Worm (Caenorhabditis elegans) whole organism, L1 larva: ENCODE data around the gene alh-9.

Source experiments
- C04F5.9 ChIP-seq: sonication (generic microtip); optimal IDR thresholded peaks from 2 replicates; lab custom pipeline; 2016; ENCODE audit warnings: missing genetic modification characterization, missing compliant biosample characterization
- C16A3.4 ChIP-seq: fragments of 150-350 bp; optimal IDR thresholded peaks from 2 replicates; lab custom pipeline; 2014; ENCODE audit warnings: missing biosample characterization, missing genetic modification characterization
- C34B4.2 ChIP-seq: sonication (generic microtip); optimal IDR thresholded peaks from 2 replicates; lab custom pipeline; 2017; ENCODE audit warnings: mild to moderate bottlenecking, missing genetic modification characterization, missing compliant biosample characterization
- F16B12.6 ChIP-seq: fragments of 150-350 bp; optimal IDR thresholded peaks from 2 replicates; lab custom pipeline; 2014; ENCODE audit warnings: missing biosample characterization, missing genetic modification characterization
- aly-2 ChIP-seq: fragments of 150-350 bp; optimal IDR thresholded peaks from 2 replicates; lab custom pipeline; 2014; ENCODE audit warnings: missing biosample characterization, missing genetic modification characterization
- blmp-1 ChIP-seq: fragments of 150-350 bp; optimal IDR thresholded peaks from 2 replicates; lab custom pipeline; 2014; ENCODE audit warnings: missing biosample characterization, missing genetic modification characterization
- ceh-63 ChIP-seq: fragments of 200-800 bp; sonication (Bioruptor generic); optimal IDR thresholded peaks from 2 replicates; lab custom pipeline; 2018; ENCODE audit warnings: mild to moderate bottlenecking, missing genetic modification characterization, missing compliant biosample characterization
- ceh-8 ChIP-seq: fragments of 200-800 bp; sonication (Bioruptor generic); optimal IDR thresholded peaks from 2 replicates; lab custom pipeline; 2018; ENCODE audit warnings: mild to moderate bottlenecking, missing genetic modification characterization, moderate library complexity, missing compliant biosample characterization
- ceh-88 ChIP-seq: fragments of 200-800 bp; sonication (Bioruptor generic); IDR thresholded peaks from 2 replicates; pipeline ENCODE4 v1.3.6; 2022; ENCODE audit warnings: missing genetic modification characterization, missing compliant biosample characterization
- ceh-90 ChIP-seq: sonication (generic microtip); optimal IDR thresholded peaks from 2 replicates; lab custom pipeline; 2016; ENCODE audit warnings: missing genetic modification characterization, missing compliant biosample characterization
- ces-1 ChIP-seq: fragments of 150-350 bp; optimal IDR thresholded peaks from 2 replicates; lab custom pipeline; 2014; ENCODE audit warnings: missing biosample characterization, missing genetic modification reagents, missing genetic modification characterization
- dsc-1 ChIP-seq: sonication (generic microtip); optimal IDR thresholded peaks from 2 replicates; lab custom pipeline; 2016; ENCODE audit warnings: mild to moderate bottlenecking, missing genetic modification characterization, missing compliant biosample characterization
- efl-1 ChIP-seq, 4 experiments: fragments of 150-350 bp; optimal IDR thresholded peaks in 3 of 4; peaks in 1 of 4; 1 replicate in 1 of 4; 2 replicates in 3 of 4; lab custom pipeline; 2014; ENCODE audit warnings: missing biosample characterization in 2 of 4, missing genetic modification characterization in 2 of 4, missing genetic modification reagents in 2 of 4
- efl-3 ChIP-seq: fragments of 200-800 bp; sonication (Bioruptor generic); optimal IDR thresholded peaks from 2 replicates; lab custom pipeline; 2018; ENCODE audit warnings: mild to moderate bottlenecking, missing genetic modification characterization, missing compliant biosample characterization
- egl-27 ChIP-seq, 2 experiments: fragments of 150-350 bp in 1 of 2; sonication (generic microtip); optimal IDR thresholded peaks; 3 replicates each; lab custom pipeline; 2017 to 2018; ENCODE audit warnings: missing biosample characterization in 2 of 2, missing genetic modification characterization in 2 of 2, missing genetic modification reagents in 2 of 2
- fkh-10 ChIP-seq: sonication (generic microtip); optimal IDR thresholded peaks from 2 replicates; lab custom pipeline; 2017; ENCODE audit warnings: missing biosample characterization, missing genetic modification reagents, missing genetic modification characterization
- fkh-4 ChIP-seq: sonication (generic microtip); optimal IDR thresholded peaks from 2 replicates; lab custom pipeline; 2016; ENCODE audit warnings: missing compliant biosample characterization, missing genetic modification characterization, borderline replicate concordance
- fkh-8 ChIP-seq: sonication (generic microtip); optimal IDR thresholded peaks from 2 replicates; lab custom pipeline; 2016; ENCODE audit warnings: mild to moderate bottlenecking, missing genetic modification characterization, missing compliant biosample characterization
- fos-1 ChIP-seq: fragments of 150-350 bp; optimal IDR thresholded peaks from 2 replicates; lab custom pipeline; 2014; ENCODE audit warnings: missing biosample characterization, missing genetic modification characterization
- grh-1 ChIP-seq: fragments of 200-800 bp; sonication (Bioruptor generic); IDR thresholded peaks from 2 replicates; pipeline ENCODE4 v1.3.6; 2022; ENCODE audit warnings: missing genetic modification reagents, missing genetic modification characterization, missing compliant biosample characterization
- isw-1 ChIP-seq: fragments of 200-800 bp; sonication (Bioruptor generic); IDR thresholded peaks from 2 replicates; pipeline ENCODE4 v1.3.6; 2022; ENCODE audit warnings: missing genetic modification characterization, missing compliant biosample characterization
- jun-1 ChIP-seq: fragments of 150-350 bp; optimal IDR thresholded peaks from 2 replicates; lab custom pipeline; 2014; ENCODE audit warnings: missing biosample characterization, missing genetic modification reagents, missing genetic modification characterization
- lin-13 ChIP-seq: fragments of 150-350 bp; optimal IDR thresholded peaks from 2 replicates; lab custom pipeline; 2014; ENCODE audit warnings: missing biosample characterization, missing genetic modification reagents, missing genetic modification characterization
- lin-14 ChIP-seq: fragments of 200-800 bp; sonication (Bioruptor generic); optimal IDR thresholded peaks from 2 replicates; lab custom pipeline; 2018; ENCODE audit warnings: mild to moderate bottlenecking, missing genetic modification characterization, moderate library complexity, missing compliant biosample characterization
- lin-15B ChIP-seq: fragments of 150-350 bp; sonication (generic microtip); optimal IDR thresholded peaks from 3 replicates; lab custom pipeline; 2014; ENCODE audit warnings: missing biosample characterization, missing genetic modification characterization
- lir-3 ChIP-seq: sonication (generic microtip); optimal IDR thresholded peaks from 2 replicates; lab custom pipeline; 2016; ENCODE audit warnings: mild to moderate bottlenecking, missing genetic modification characterization, moderate library complexity, missing compliant biosample characterization; ENCODE audit not compliant: poor library complexity
- lsy-2 ChIP-seq, 2 experiments: fragments of 150-350 bp; optimal IDR thresholded peaks; 2 replicates each; lab custom pipeline; 2014; ENCODE audit warnings: missing biosample characterization in 2 of 2, missing genetic modification characterization in 2 of 2
- mep-1 ChIP-seq: fragments of 150-350 bp; optimal IDR thresholded peaks from 2 replicates; lab custom pipeline; 2014; ENCODE audit warnings: missing biosample characterization, missing genetic modification characterization
- nhr-11 ChIP-seq: fragments of 150-350 bp; optimal IDR thresholded peaks from 2 replicates; lab custom pipeline; 2014; ENCODE audit warnings: missing biosample characterization, missing genetic modification characterization
- nhr-12 ChIP-seq: sonication (generic microtip); optimal IDR thresholded peaks from 2 replicates; lab custom pipeline; 2017; ENCODE audit warnings: missing biosample characterization, missing genetic modification characterization
- nhr-19 ChIP-seq: fragments of 200-800 bp; sonication (Bioruptor generic); conservative IDR thresholded peaks from 2 replicates; pipeline ENCODE4 v1.3.6; 2022; ENCODE audit warnings: missing genetic modification characterization, missing compliant biosample characterization
- nhr-20 ChIP-seq: sonication (generic microtip); optimal IDR thresholded peaks from 2 replicates; lab custom pipeline; 2016; ENCODE audit warnings: mild to moderate bottlenecking, missing genetic modification characterization, missing compliant biosample characterization
- nhr-76 ChIP-seq: sonication (generic microtip); optimal IDR thresholded peaks from 2 replicates; lab custom pipeline; 2017; ENCODE audit warnings: missing biosample characterization, missing genetic modification characterization
- nhr-77 ChIP-seq: fragments of 150-350 bp; optimal IDR thresholded peaks from 2 replicates; lab custom pipeline; 2014; ENCODE audit warnings: missing biosample characterization, missing genetic modification characterization
- nhr-84 ChIP-seq: sonication (generic microtip); optimal IDR thresholded peaks from 2 replicates; lab custom pipeline; 2017; ENCODE audit warnings: missing biosample characterization, missing genetic modification characterization
- pag-3 ChIP-seq: sonication (generic microtip); optimal IDR thresholded peaks from 2 replicates; lab custom pipeline; 2017; ENCODE audit warnings: missing genetic modification characterization, mild to moderate bottlenecking, missing compliant biosample characterization, antibody characterized with exemption, borderline replicate concordance; ENCODE audit not compliant: insufficient read depth
- rnt-1 ChIP-seq: sonication (generic microtip); optimal IDR thresholded peaks from 2 replicates; lab custom pipeline; 2016; ENCODE audit warnings: mild to moderate bottlenecking, missing genetic modification characterization, moderate library complexity, missing compliant biosample characterization
- tbx-2 ChIP-seq: sonication (generic microtip); optimal IDR thresholded peaks from 2 replicates; lab custom pipeline; 2016; ENCODE audit warnings: missing genetic modification characterization, missing compliant biosample characterization
- unc-86 ChIP-seq: sonication (generic microtip); optimal IDR thresholded peaks from 2 replicates; lab custom pipeline; 2016; ENCODE audit warnings: missing genetic modification characterization, missing compliant biosample characterization
- vab-15 ChIP-seq: sonication (generic microtip); optimal IDR thresholded peaks from 2 replicates; lab custom pipeline; 2017; ENCODE audit warnings: missing genotype, mild to moderate bottlenecking, missing genetic modification characterization, missing compliant biosample characterization
- zip-4 ChIP-seq: fragments of 200-800 bp; sonication (Bioruptor generic); optimal IDR thresholded peaks from 2 replicates; lab custom pipeline; 2018; ENCODE audit warnings: mild to moderate bottlenecking, missing genetic modification characterization, moderate library complexity, missing compliant biosample characterization
- ztf-4 ChIP-seq: fragments of 150-350 bp; optimal IDR thresholded peaks from 2 replicates; lab custom pipeline; 2014; ENCODE audit warnings: missing biosample characterization, missing genetic modification characterization

The alh-9 gene

ce11 chrIII:5814799-5815198, 41.0 kb upstream of the alh-9 start, which contains the start of gene R12B2.7 (continued):
- TF ChIP-seq efl-1 (optimal IDR thresholded peaks at IDR 0.05; lab: Kevin White, UChicago) = peak in 1 of 2 experiments; percentile 14
- TF ChIP-seq efl-1 (GFP tag; optimal IDR thresholded peaks at IDR 0.05 in 1 of 2; lab: Kevin White, UChicago) = peak in 1 of 2 experiments; percentile 58
- TF ChIP-seq nhr-19 (GFP tag; lab: Robert Waterston, UW) = peak; percentile 35
- peak; percentile 40 for TF ChIP-seq nhr-20 (tag; lab: Kevin White, UChicago)
- TF ChIP-seq, all 84 proteins: peak for 17

DNA sequence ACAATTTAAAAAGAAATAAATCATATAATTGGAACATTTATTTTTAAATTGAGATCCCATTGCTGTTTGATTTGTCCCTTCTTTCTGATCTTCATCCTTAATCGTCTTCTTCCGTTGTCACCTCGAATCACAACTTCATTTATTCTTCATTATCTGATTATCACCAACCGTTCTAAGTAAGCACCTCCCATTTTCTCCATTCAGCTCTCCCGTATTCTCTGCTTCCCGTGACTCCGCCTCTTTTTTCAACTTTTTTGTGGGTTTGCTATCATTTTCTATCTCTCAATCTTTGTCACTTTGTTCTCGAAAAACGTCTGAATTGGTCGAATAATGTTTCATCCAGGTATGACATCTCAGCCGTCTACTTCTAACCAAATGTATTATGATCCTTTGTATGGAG, 39.9 kb upstream of the alh-9 start, which contains the start of gene sma-4:
Gene sma-4 (plus strand): TSS at position 301 of the 400 bp plus-strand sequence.
- TF ChIP-seq fkh-8 (tag; lab: Kevin White, UChicago) (no peak), tbx-2 (tag; lab: Kevin White, UChicago) (no peak), ceh-63 (GFP tag; lab: Kevin White, UChicago) (no peak), vab-15 (tag; lab: Kevin White, UChicago) (no peak), grh-1 (GFP tag; lab: Robert Waterston, UW) (no peak), nhr-84 (no peak)

ce11 chrIII:5822816-5823215, 33.0 kb upstream of the alh-9 start:
- TF ChIP-seq lin-14 (GFP tag; lab: Kevin White, UChicago) (peak; percentile 56), nhr-76 (no peak), pag-3 (tag; lab: Kevin White, UChicago) (no peak), fos-1 (tag; lab: Kevin White, UChicago) (no peak), C34B4.2 (no peak), unc-86 (tag; lab: Kevin White, UChicago) (peak; percentile 18)

ce11 chrIII:5823617-5824016, 32.2 kb upstream of the alh-9 start, which contains the start of gene R12B2.8:
Gene R12B2.8 (plus strand): TSS chrIII:5823917.
- no peak for TF ChIP-seq blmp-1 (tag; lab: Kevin White, UChicago)
- no peak for TF ChIP-seq lsy-2 (tag; optimal IDR thresholded peaks at IDR 0.05; lab: Kevin White, UChicago)
- TF ChIP-seq aly-2 (tag; lab: Kevin White, UChicago) = no peak
- TF ChIP-seq vab-15 (tag; lab: Kevin White, UChicago) = no peak
- no peak for TF ChIP-seq ztf-4 (tag; lab: Kevin White, UChicago)
- no peak for TF ChIP-seq lin-14 (GFP tag; lab: Kevin White, UChicago)
- no peak for TF ChIP-seq ceh-8 (GFP tag; lab: Kevin White, UChicago)
- TF ChIP-seq nhr-11 (tag; lab: Kevin White, UChicago) = no peak
- TF ChIP-seq isw-1 (GFP tag; lab: Robert Waterston, UW) = no peak
- TF ChIP-seq nhr-77 (tag; lab: Kevin White, UChicago) = no peak
- TF ChIP-seq efl-3 (GFP tag; lab: Kevin White, UChicago) = no peak
- no peak for TF ChIP-seq F16B12.6
- no peak for TF ChIP-seq egl-27 (tag; optimal IDR thresholded peaks at IDR 0.05; lab: Kevin White, UChicago)
- TF ChIP-seq zip-4 (GFP tag; lab: Kevin White, UChicago) = no peak
- TF ChIP-seq dsc-1 = no peak
- no peak for TF ChIP-seq lin-13
- no peak for TF ChIP-seq ceh-90 (tag; lab: Kevin White, UChicago)
- TF ChIP-seq ceh-88 = no peak
- no peak for TF ChIP-seq efl-1 (optimal IDR thresholded peaks at IDR 0.05; lab: Kevin White, UChicago)
- TF ChIP-seq efl-1 (GFP tag; optimal IDR thresholded peaks at IDR 0.05 in 1 of 2; lab: Kevin White, UChicago) = no peak

ce11 chrIII:5824450-5824972, 31.3 kb upstream of the alh-9 start:
- no peak for TF ChIP-seq C04F5.9 (tag; lab: Kevin White, UChicago)
- peak; percentile 85 for TF ChIP-seq dsc-1
- TF ChIP-seq nhr-20 (tag; lab: Kevin White, UChicago) = no peak
- TF ChIP-seq mep-1 = no peak
- TF ChIP-seq ceh-8 (GFP tag; lab: Kevin White, UChicago) = no peak
- no peak for TF ChIP-seq lin-13
- no peak for TF ChIP-seq ces-1
- TF ChIP-seq aly-2 (tag; lab: Kevin White, UChicago) = no peak
- peak; percentile 72 for TF ChIP-seq unc-86 (tag; lab: Kevin White, UChicago)
- no peak for TF ChIP-seq lin-15B (tag; lab: Kevin White, UChicago)
- no peak for TF ChIP-seq F16B12.6
- TF ChIP-seq fkh-10 (GFP tag; lab: Kevin White, UChicago) = no peak
- no peak for TF ChIP-seq lir-3
- no peak for TF ChIP-seq ceh-90 (tag; lab: Kevin White, UChicago)
- TF ChIP-seq jun-1 (tag; lab: Kevin White, UChicago) = no peak
- no peak for TF ChIP-seq ceh-63 (GFP tag; lab: Kevin White, UChicago)
- TF ChIP-seq grh-1 (GFP tag; lab: Robert Waterston, UW) = no peak
- no peak for TF ChIP-seq rnt-1 (tag; lab: Kevin White, UChicago)
- TF ChIP-seq C16A3.4 = no peak
- TF ChIP-seq lin-14 (GFP tag; lab: Kevin White, UChicago) = peak; percentile 58
- peak; percentile 34 for TF ChIP-seq fkh-4
- TF ChIP-seq nhr-12 = no peak
